Worm (Caenorhabditis elegans): Measurements from ENCODE around the gene C42D8.9.

C42D8.9 gene

DNA sequence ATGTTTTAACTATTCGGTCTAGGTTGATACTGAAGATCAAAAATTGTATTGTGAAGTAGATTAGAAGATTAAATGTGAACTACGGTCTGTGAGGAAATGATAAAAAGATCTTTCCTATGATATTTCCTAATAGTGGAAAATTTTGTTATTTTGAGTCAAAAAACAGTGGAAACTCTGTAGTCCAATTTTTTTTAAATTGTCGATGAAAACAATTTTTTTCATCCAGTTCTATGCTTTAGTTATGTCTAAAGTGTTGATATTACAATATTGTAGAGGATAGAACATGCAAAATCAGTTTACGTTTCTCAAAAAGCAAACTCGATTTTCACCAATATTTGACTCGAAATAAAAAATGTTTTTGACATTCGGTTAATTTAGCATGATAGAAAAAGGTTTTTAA is 12.8 kb upstream of the C42D8.9 start:
- TF ChIP-seq ztf-1 (GFP tag; conservative IDR thresholded peaks at IDR 0.05), result no peak
- TF ChIP-seq nhr-77 (tag; optimal IDR thresholded peaks at IDR 0.05), result no peak
- TF ChIP-seq fos-1 (tag; optimal IDR thresholded peaks at IDR 0.05), result no peak
- TF ChIP-seq R02D3.7 (tag; optimal IDR thresholded peaks at IDR 0.05), result no peak
- no peak for TF ChIP-seq egl-27 (tag; optimal IDR thresholded peaks at IDR 0.05)
- TF ChIP-seq lsy-2 (tag; optimal IDR thresholded peaks at IDR 0.05), result no peak
- TF ChIP-seq ceh-82 (tag; optimal IDR thresholded peaks at IDR 0.05), result no peak
- no peak for TF ChIP-seq sma-9 (GFP tag; optimal IDR thresholded peaks at IDR 0.05)
- no peak for TF ChIP-seq sma-9 (tag; optimal IDR thresholded peaks at IDR 0.05)
- no peak for TF ChIP-seq gmeb-1 (tag; optimal IDR thresholded peaks at IDR 0.05)
- no peak for TF ChIP-seq unc-55 (GFP tag; optimal IDR thresholded peaks at IDR 0.05)
- no peak for TF ChIP-seq lin-11 (tag; optimal IDR thresholded peaks at IDR 0.05)
- TF ChIP-seq snpc-4 (tag; optimal IDR thresholded peaks at IDR 0.05), result no peak
- TF ChIP-seq mbf-1 (tag; optimal IDR thresholded peaks at IDR 0.05), result no peak

DNA sequence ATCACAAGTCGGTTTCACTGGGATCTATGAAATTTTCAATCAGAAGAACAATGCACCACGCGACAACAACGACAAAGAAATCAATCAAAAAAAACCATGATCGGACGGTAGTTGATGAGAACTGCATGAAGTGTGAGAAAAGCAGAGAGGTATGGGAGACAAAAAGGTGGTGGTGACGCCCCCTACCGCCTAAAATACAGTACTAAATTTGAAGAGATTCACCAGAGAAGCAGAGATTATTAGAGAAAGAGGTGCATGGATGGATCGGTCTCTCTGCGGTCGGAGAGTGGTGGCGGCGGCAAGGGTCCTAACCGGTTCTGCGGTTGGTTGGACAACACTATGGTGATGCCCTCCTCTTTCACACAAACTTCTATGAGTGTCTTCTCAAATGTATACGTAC is 12.4 kb upstream of the C42D8.9 start:
- no peak for TF ChIP-seq unc-39 (tag; optimal IDR thresholded peaks at IDR 0.05)
- no peak for TF ChIP-seq mab-5 (tag; optimal IDR thresholded peaks at IDR 0.05)
- TF ChIP-seq nhr-25 (tag; optimal IDR thresholded peaks at IDR 0.05), result peak; percentile 83
- TF ChIP-seq mdl-1 (tag; optimal IDR thresholded peaks at IDR 0.05), result peak in 1 of 2 experiments; percentile 50
- TF ChIP-seq ceh-16 (tag; optimal IDR thresholded peaks at IDR 0.05), result no peak
- no peak for TF ChIP-seq elt-1 (tag; optimal IDR thresholded peaks at IDR 0.05)
- TF ChIP-seq lin-11 (tag; optimal IDR thresholded peaks at IDR 0.05), result no peak
- TF ChIP-seq fos-1 (tag; optimal IDR thresholded peaks at IDR 0.05), result peak; percentile 55
- TF ChIP-seq ama-1 (optimal IDR thresholded peaks at IDR 0.05), result no peak
- TF ChIP-seq nhr-12 (tag; optimal IDR thresholded peaks at IDR 0.05), result no peak
- TF ChIP-seq peb-1 (tag; optimal IDR thresholded peaks at IDR 0.05), result no peak
- TF ChIP-seq elt-3 (tag; optimal IDR thresholded peaks at IDR 0.05), result no peak
- TF ChIP-seq blmp-1 (tag; optimal IDR thresholded peaks at IDR 0.05; ENCODE audit: insufficient read depth), result peak; percentile 72
- TF ChIP-seq zag-1 (tag; optimal IDR thresholded peaks at IDR 0.05), result no peak
- peak; percentile 14 for TF ChIP-seq lin-13 (GFP tag; optimal IDR thresholded peaks at IDR 0.05)
- TF ChIP-seq nhr-129 (tag; optimal IDR thresholded peaks at IDR 0.05), result peak; percentile 53
- no peak for TF ChIP-seq nhr-237 (tag; optimal IDR thresholded peaks at IDR 0.05)
- no peak for TF ChIP-seq nhr-6 (tag; optimal IDR thresholded peaks at IDR 0.05)
- no peak for TF ChIP-seq snpc-4 (tag; optimal IDR thresholded peaks at IDR 0.05)
- peak; percentile 59 for TF ChIP-seq Y55F3AM.14 (GFP tag; optimal IDR thresholded peaks at IDR 0.05)
- no peak for TF ChIP-seq unc-55 (GFP tag; optimal IDR thresholded peaks at IDR 0.05)
- TF ChIP-seq lsy-2 (tag; optimal IDR thresholded peaks at IDR 0.05), result peak in 1 of 2 experiments; percentile 32
- TF ChIP-seq ceh-82 (tag; optimal IDR thresholded peaks at IDR 0.05), result no peak
- TF ChIP-seq nhr-77 (tag; optimal IDR thresholded peaks at IDR 0.05), result no peak
- peak; percentile 17 for TF ChIP-seq ztf-4 (tag; optimal IDR thresholded peaks at IDR 0.05)
- TF ChIP-seq dmd-4 (tag; optimal IDR thresholded peaks at IDR 0.05), result no peak
- TF ChIP-seq R02D3.7 (tag; optimal IDR thresholded peaks at IDR 0.05), result no peak
- TF ChIP-seq crh-2 (tag; optimal IDR thresholded peaks at IDR 0.05), result peak; percentile 43
- no peak for TF ChIP-seq ZK546.5 (tag; optimal IDR thresholded peaks at IDR 0.05)
- peak; percentile 20 for TF ChIP-seq C34F6.9 (tag; optimal IDR thresholded peaks at IDR 0.05)
- TF ChIP-seq sem-4 (tag; optimal IDR thresholded peaks at IDR 0.05), result peak; percentile 69
- peak; percentile 81 for TF ChIP-seq sma-3 (GFP tag; optimal IDR thresholded peaks at IDR 0.05)
- TF ChIP-seq nhr-11 (tag; optimal IDR thresholded peaks at IDR 0.05), result no peak
- TF ChIP-seq ztf-11 (tag; optimal IDR thresholded peaks at IDR 0.05), result no peak
- TF ChIP-seq unc-62 (GFP tag; optimal IDR thresholded peaks at IDR 0.05), result no peak
- peak; percentile 71 for TF ChIP-seq sma-9 (GFP tag; optimal IDR thresholded peaks at IDR 0.05)
- TF ChIP-seq sma-9 (tag; optimal IDR thresholded peaks at IDR 0.05), result no peak
- TF ChIP-seq lin-39 (tag; optimal IDR thresholded peaks at IDR 0.05), result peak; percentile 66
- no peak for TF ChIP-seq egl-27 (tag; optimal IDR thresholded peaks at IDR 0.05)
- TF ChIP-seq aly-2 (tag; optimal IDR thresholded peaks at IDR 0.05), result no peak
- TF ChIP-seq ztf-1 (GFP tag; conservative IDR thresholded peaks at IDR 0.05), result no peak
- TF ChIP-seq F13H6.1 (tag; optimal IDR thresholded peaks at IDR 0.05), result peak; percentile 77
- TF ChIP-seq nhr-10 (tag; optimal IDR thresholded peaks at IDR 0.05), result no peak
- no peak for TF ChIP-seq skn-1 (tag; optimal IDR thresholded peaks at IDR 0.05)
- TF ChIP-seq nhr-21 (tag; optimal IDR thresholded peaks at IDR 0.05), result peak; percentile 76
- TF ChIP-seq gmeb-1 (tag; optimal IDR thresholded peaks at IDR 0.05), result peak; percentile 40
- TF ChIP-seq mbf-1 (tag; optimal IDR thresholded peaks at IDR 0.05), result no peak
- no peak for TF ChIP-seq alr-1 (tag; optimal IDR thresholded peaks at IDR 0.05)
- TF ChIP-seq nhr-23 (tag; optimal IDR thresholded peaks at IDR 0.05), result no peak
